Worm (Caenorhabditis elegans) whole organism, L3 larva: ENCODE measurements around the gene F14H12.17.

ENCODE experiments used
- R02D3.7 ChIP-seq: fragments of 150-350 bp; optimal IDR thresholded peaks from 2 replicates; lab custom pipeline; 2014; ENCODE audit warnings: missing biosample characterization, missing genetic modification characterization
- ZK546.5 ChIP-seq: sonication (generic microtip); optimal IDR thresholded peaks from 2 replicates; lab custom pipeline; 2017; ENCODE audit warnings: missing biosample characterization, missing genetic modification characterization
- aly-2 ChIP-seq: fragments of 150-350 bp; optimal IDR thresholded peaks from 2 replicates; lab custom pipeline; 2014; ENCODE audit warnings: missing biosample characterization, missing genetic modification characterization
- ama-1 ChIP-seq: fragments of 150-350 bp; optimal IDR thresholded peaks from 2 replicates; lab custom pipeline; 2018
- ceh-16 ChIP-seq: sonication (generic microtip); optimal IDR thresholded peaks from 2 replicates; lab custom pipeline; 2017; ENCODE audit warnings: missing biosample characterization, missing genetic modification characterization
- ceh-28 ChIP-seq: fragments of 150-350 bp; optimal IDR thresholded peaks from 2 replicates; lab custom pipeline; 2014; ENCODE audit warnings: missing biosample characterization, missing genetic modification reagents, missing genetic modification characterization
- ceh-82 ChIP-seq: fragments of 150-350 bp; optimal IDR thresholded peaks from 2 replicates; lab custom pipeline; 2014; ENCODE audit warnings: missing biosample characterization, missing genetic modification characterization
- ceh-9 ChIP-seq: sonication (generic microtip); optimal IDR thresholded peaks from 2 replicates; lab custom pipeline; 2018; ENCODE audit warnings: missing biosample characterization, missing genetic modification characterization
- daf-12 ChIP-seq: fragments of 150-350 bp; optimal IDR thresholded peaks from 2 replicates; lab custom pipeline; 2014; ENCODE audit warnings: missing biosample characterization, missing genetic modification reagents, missing genetic modification characterization
- egl-27 ChIP-seq: sonication (generic microtip); optimal IDR thresholded peaks from 4 replicates; lab custom pipeline; 2017; ENCODE audit warnings: missing biosample characterization, missing genetic modification reagents, missing genetic modification characterization
- egl-5 ChIP-seq: fragments of 150-350 bp; optimal IDR thresholded peaks from 2 replicates; lab custom pipeline; 2017; ENCODE audit warnings: missing biosample characterization, missing genetic modification reagents, missing genetic modification characterization, inconsistent platforms
- elt-1 ChIP-seq: fragments of 150-350 bp; optimal IDR thresholded peaks from 2 replicates; lab custom pipeline; 2014; ENCODE audit warnings: missing biosample characterization, missing genetic modification characterization
- elt-2 ChIP-seq: sonication (generic microtip); optimal IDR thresholded peaks from 2 replicates; lab custom pipeline; 2016; ENCODE audit warnings: missing genetic modification reagents, mild to moderate bottlenecking, missing genetic modification characterization, missing compliant biosample characterization
- elt-3 ChIP-seq, 3 experiments: fragments of 150-350 bp in 1 of 3; sonication (generic microtip) in 2 of 3; optimal IDR thresholded peaks; 2 replicates in 2 of 3; 4 replicates in 1 of 3; lab custom pipeline; 2014 to 2017; ENCODE audit warnings: missing biosample characterization in 3 of 3, missing genetic modification characterization in 3 of 3
- eor-1 ChIP-seq, 2 experiments: fragments of 150-350 bp; optimal IDR thresholded peaks; 2 replicates each; lab custom pipeline; 2014 to 2018; ENCODE audit warnings: missing biosample characterization in 2 of 2, missing genetic modification characterization in 2 of 2
- fkh-10 ChIP-seq: sonication (generic microtip); optimal IDR thresholded peaks from 2 replicates; lab custom pipeline; 2017; ENCODE audit warnings: missing biosample characterization, missing genetic modification reagents, missing genetic modification characterization
- fkh-2 ChIP-seq: fragments of 150-350 bp; optimal IDR thresholded peaks from 2 replicates; lab custom pipeline; 2014; ENCODE audit warnings: missing biosample characterization, missing genetic modification reagents, missing genetic modification characterization
- fos-1 ChIP-seq: fragments of 150-350 bp; optimal IDR thresholded peaks from 2 replicates; lab custom pipeline; 2014; ENCODE audit warnings: missing biosample characterization, missing genetic modification characterization
- hmg-11 ChIP-seq: sonication (generic microtip); optimal IDR thresholded peaks from 2 replicates; lab custom pipeline; 2016; ENCODE audit warnings: missing genetic modification characterization, missing compliant biosample characterization
- jun-1 ChIP-seq: fragments of 150-350 bp; optimal IDR thresholded peaks from 2 replicates; lab custom pipeline; 2014; ENCODE audit warnings: missing biosample characterization, missing genetic modification reagents, missing genetic modification characterization
- lin-15B ChIP-seq: fragments of 150-350 bp; optimal IDR thresholded peaks from 2 replicates; lab custom pipeline; 2014; ENCODE audit warnings: missing biosample characterization, missing genetic modification characterization
- lin-39 ChIP-seq: fragments of 150-350 bp; optimal IDR thresholded peaks from 2 replicates; lab custom pipeline; 2018; ENCODE audit warnings: missing biosample characterization, missing genetic modification reagents, missing genetic modification characterization
- mdl-1 ChIP-seq: fragments of 150-350 bp; optimal IDR thresholded peaks from 2 replicates; lab custom pipeline; 2014; ENCODE audit warnings: missing biosample characterization, missing genetic modification characterization
- mml-1 ChIP-seq: fragments of 150-350 bp; sonication (generic microtip); optimal IDR thresholded peaks from 3 replicates; lab custom pipeline; 2014; ENCODE audit warnings: missing biosample characterization, missing genetic modification characterization
- nfya-1 ChIP-seq: sonication (generic microtip); optimal IDR thresholded peaks from 2 replicates; lab custom pipeline; 2017; ENCODE audit warnings: missing genetic modification characterization, mild to moderate bottlenecking, missing compliant biosample characterization, antibody characterized with exemption, moderate library complexity; ENCODE audit not compliant: insufficient read depth
- nhr-11 ChIP-seq: fragments of 150-350 bp; optimal IDR thresholded peaks from 2 replicates; lab custom pipeline; 2014; ENCODE audit warnings: missing biosample characterization, missing genetic modification characterization
- nhr-12 ChIP-seq: fragments of 150-350 bp; optimal IDR thresholded peaks from 2 replicates; lab custom pipeline; 2014; ENCODE audit warnings: missing biosample characterization, missing genetic modification characterization
- nhr-23 ChIP-seq: fragments of 150-350 bp; optimal IDR thresholded peaks from 2 replicates; lab custom pipeline; 2014; ENCODE audit warnings: missing biosample characterization, missing genetic modification reagents, missing genetic modification characterization
- nhr-237 ChIP-seq: fragments of 150-350 bp; optimal IDR thresholded peaks from 2 replicates; lab custom pipeline; 2014; ENCODE audit warnings: missing biosample characterization, missing genetic modification characterization
- nhr-25 ChIP-seq: sonication (generic microtip); optimal IDR thresholded peaks from 2 replicates; lab custom pipeline; 2017; ENCODE audit warnings: missing biosample characterization, missing genetic modification characterization
- nhr-28 ChIP-seq: fragments of 150-350 bp; optimal IDR thresholded peaks from 2 replicates; lab custom pipeline; 2014; ENCODE audit warnings: missing biosample characterization, missing genetic modification characterization
- nhr-43 ChIP-seq: sonication (generic microtip); optimal IDR thresholded peaks from 2 replicates; lab custom pipeline; 2016; ENCODE audit warnings: mild to moderate bottlenecking, missing genetic modification characterization, missing compliant biosample characterization; ENCODE audit not compliant: poor library complexity, severe bottlenecking
- nhr-67 ChIP-seq: fragments of 150-350 bp; optimal IDR thresholded peaks from 2 replicates; lab custom pipeline; 2014; ENCODE audit warnings: missing biosample characterization, missing genetic modification characterization
- nhr-76 ChIP-seq: fragments of 150-350 bp; sonication (generic microtip); optimal IDR thresholded peaks from 5 replicates; lab custom pipeline; 2014; ENCODE audit warnings: missing biosample characterization, missing genetic modification characterization
- nhr-77 ChIP-seq: fragments of 150-350 bp; optimal IDR thresholded peaks from 2 replicates; lab custom pipeline; 2014; ENCODE audit warnings: missing biosample characterization, missing genetic modification characterization
- pha-4 ChIP-seq: fragments of 150-350 bp; optimal IDR thresholded peaks from 2 replicates; lab custom pipeline; 2014; ENCODE audit warnings: missing biosample characterization, missing genetic modification reagents, missing genetic modification characterization
- pqm-1 ChIP-seq: fragments of 150-350 bp; optimal IDR thresholded peaks from 2 replicates; lab custom pipeline; 2017; ENCODE audit warnings: missing biosample characterization, missing genetic modification characterization, inconsistent platforms
- sea-2 ChIP-seq: fragments of 150-350 bp; sonication (generic microtip); optimal IDR thresholded peaks from 4 replicates; lab custom pipeline; 2014; ENCODE audit warnings: missing biosample characterization, missing genetic modification reagents, missing genetic modification characterization
- skn-1 ChIP-seq: fragments of 150-350 bp; optimal IDR thresholded peaks from 2 replicates; lab custom pipeline; 2014; ENCODE audit warnings: missing biosample characterization, missing genetic modification characterization
- snpc-4 ChIP-seq: fragments of 150-350 bp; optimal IDR thresholded peaks from 2 replicates; lab custom pipeline; 2014; ENCODE audit warnings: missing biosample characterization, missing genetic modification characterization
- tbx-2 ChIP-seq: sonication (generic microtip); optimal IDR thresholded peaks from 2 replicates; lab custom pipeline; 2016; ENCODE audit warnings: mild to moderate bottlenecking, missing genetic modification characterization, missing compliant biosample characterization
- unc-39 ChIP-seq: sonication (generic microtip); optimal IDR thresholded peaks from 4 replicates; lab custom pipeline; 2017; ENCODE audit warnings: missing biosample characterization, missing genetic modification characterization
- unc-62 ChIP-seq: fragments of 150-350 bp; sonication (generic microtip); optimal IDR thresholded peaks from 4 replicates; lab custom pipeline; 2014; ENCODE audit warnings: missing biosample characterization, missing genetic modification reagents, missing genetic modification characterization
- zag-1 ChIP-seq: fragments of 150-350 bp; optimal IDR thresholded peaks from 2 replicates; lab custom pipeline; 2014; ENCODE audit warnings: missing biosample characterization, missing genetic modification characterization
- ztf-11 ChIP-seq: fragments of 150-350 bp; optimal IDR thresholded peaks from 2 replicates; lab custom pipeline; 2014; ENCODE audit warnings: missing biosample characterization, missing genetic modification characterization
- ztf-4 ChIP-seq: fragments of 150-350 bp; optimal IDR thresholded peaks from 2 replicates; lab custom pipeline; 2014; ENCODE audit warnings: missing biosample characterization, missing genetic modification characterization

The F14H12.17 gene

DNA sequence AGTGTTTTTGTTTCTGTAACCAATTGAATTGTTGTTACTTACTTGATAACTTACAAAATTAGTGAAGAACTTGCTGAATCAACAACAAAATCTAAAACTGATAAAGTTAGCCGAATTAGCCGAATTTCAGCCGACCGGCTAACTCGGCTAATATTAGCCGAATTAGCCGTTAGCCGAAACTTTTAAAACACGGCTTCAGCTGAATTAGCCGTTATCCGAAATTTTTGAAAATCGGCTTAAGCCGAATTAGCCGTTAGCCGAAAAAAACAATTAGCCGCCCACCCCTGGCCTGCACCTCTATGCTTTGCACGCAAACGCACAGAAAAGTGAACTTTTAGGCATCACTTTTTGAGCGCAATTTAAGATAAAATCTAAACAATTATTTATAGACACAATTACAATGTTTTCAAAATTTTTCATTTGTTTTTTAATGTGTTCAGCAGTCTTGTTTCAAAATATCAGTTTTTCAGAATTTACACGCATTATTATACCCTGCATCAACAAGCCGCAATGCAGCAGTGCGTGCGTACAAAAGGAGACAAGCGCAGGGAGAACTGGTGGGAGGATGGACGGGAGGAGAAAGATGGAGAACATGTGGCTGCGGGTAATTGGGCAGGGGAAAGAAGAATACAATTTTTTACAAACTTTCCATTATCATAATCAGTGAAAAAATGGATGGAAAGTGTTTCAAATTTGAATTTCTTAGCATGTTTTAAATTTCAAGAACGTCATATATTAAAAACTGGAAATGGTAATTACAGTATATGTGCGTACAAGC is 32.2 kb upstream of the F14H12.17 start (continued):
- TF ChIP-seq aly-2, result no peak
- no peak for TF ChIP-seq ceh-9
- no peak for TF ChIP-seq fkh-10 (GFP tag; lab: Kevin White, UChicago)
- no peak for TF ChIP-seq nhr-237 (tag; lab: Kevin White, UChicago)
- no peak for TF ChIP-seq ZK546.5
- TF ChIP-seq nfya-1 (tag; lab: Kevin White, UChicago), result peak; percentile 71
- TF ChIP-seq nhr-43 (tag; lab: Kevin White, UChicago), result peak; percentile 86
- no peak for TF ChIP-seq ztf-4
- TF ChIP-seq egl-27, result no peak
- TF ChIP-seq, all 47 proteins: peak for 20

DNA sequence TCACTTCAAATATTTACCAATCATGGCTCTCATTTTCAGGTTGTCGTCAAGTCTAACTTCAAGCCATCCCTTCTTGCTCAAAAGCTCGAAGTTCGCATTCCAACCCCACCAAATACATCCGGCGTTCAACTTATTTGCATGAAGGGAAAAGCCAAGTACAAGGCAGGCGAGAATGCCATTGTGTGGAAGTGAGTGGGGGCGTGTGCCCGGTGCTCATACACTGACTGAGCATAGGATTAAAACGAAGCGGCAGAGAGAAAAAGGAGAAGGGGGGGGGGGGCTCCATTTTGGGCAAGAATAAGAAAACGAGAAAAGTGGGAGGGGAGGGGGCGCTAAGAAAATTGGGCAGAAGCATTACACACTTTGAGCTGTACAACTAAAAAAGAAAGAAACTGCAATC is 28.6 kb upstream of the F14H12.17 start:
- TF ChIP-seq sea-2 (GFP tag; lab: Kevin White, UChicago), result no peak
- no peak for TF ChIP-seq snpc-4 (tag; lab: Kevin White, UChicago)
- no peak for TF ChIP-seq zag-1 (tag; lab: Kevin White, UChicago)
- peak; percentile 27 for TF ChIP-seq nfya-1 (tag; lab: Kevin White, UChicago)

DNA sequence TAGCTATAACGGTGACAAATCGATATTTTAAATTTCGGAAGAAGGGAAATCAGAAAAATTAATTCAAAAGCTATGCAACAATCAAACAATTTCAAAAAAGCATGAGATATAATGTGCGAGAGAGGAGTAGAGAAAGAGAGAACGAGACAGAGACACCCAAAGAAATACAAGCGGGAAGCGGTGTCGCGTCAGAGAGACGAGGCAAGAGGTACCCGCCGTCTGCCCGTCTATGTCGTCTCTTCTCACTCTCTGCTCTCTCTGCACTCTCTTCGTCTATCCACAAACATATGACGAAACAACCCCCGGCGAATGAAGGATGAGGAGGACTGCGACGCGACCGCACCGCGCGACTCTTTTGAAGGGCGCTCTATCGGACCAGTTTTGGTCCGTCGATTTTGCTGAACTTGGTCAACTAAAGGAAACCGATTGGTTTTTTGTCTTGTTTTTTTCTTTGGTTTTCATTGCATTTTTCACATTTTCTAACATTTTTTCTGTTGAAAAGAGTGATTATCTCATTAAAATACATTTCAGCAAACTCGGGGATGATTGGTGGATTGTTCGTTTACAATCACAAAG is 25.8 kb upstream of the F14H12.17 start, which contains the start of gene dpy-23:
TSS of gene dpy-23 (plus strand) at position 526 of the 576 bp plus-strand sequence.
- TF ChIP-seq elt-1 (peak; percentile 76), pha-4 (tag; lab: Kevin White, UChicago) (peak; percentile 97), ceh-28 (tag; lab: Kevin White, UChicago) (peak; percentile 86), skn-1 (tag; lab: Kevin White, UChicago) (peak; percentile 92), ceh-9 (no peak), egl-5 (tag; lab: Kevin White, UChicago) (no peak), zag-1 (tag; lab: Kevin White, UChicago) (peak; percentile 72), fos-1 (tag; lab: Kevin White, UChicago) (peak; percentile 73), eor-1 (tag; optimal IDR thresholded peaks at IDR 0.05; lab: Kevin White, UChicago) (no peak), daf-12 (tag; lab: Kevin White, UChicago) (no peak), ceh-16 (no peak), nfya-1 (tag; lab: Kevin White, UChicago) (peak; percentile 98), nhr-237 (tag; lab: Kevin White, UChicago) (no peak), aly-2 (no peak), lin-15B (peak; percentile 77), nhr-28 (tag; lab: Kevin White, UChicago) (no peak), pqm-1 (tag; lab: Kevin White, UChicago) (peak; percentile 50), sea-2 (GFP tag; lab: Kevin White, UChicago) (no peak), nhr-43 (tag; lab: Kevin White, UChicago) (peak; percentile 93), nhr-77 (tag; lab: Kevin White, UChicago) (peak; percentile 55), nhr-76 (tag; lab: Kevin White, UChicago) (peak; percentile 61), nhr-11 (tag; lab: Kevin White, UChicago) (peak; percentile 89), lin-39 (tag; lab: Kevin White, UChicago) (peak; percentile 98), fkh-2 (tag; lab: Kevin White, UChicago) (no peak), nhr-67 (tag; lab: Kevin White, UChicago) (peak; percentile 37), nhr-23 (tag; lab: Kevin White, UChicago) (peak; percentile 90), unc-39 (tag; lab: Kevin White, UChicago) (no peak), jun-1 (tag; lab: Kevin White, UChicago) (peak; percentile 96), mdl-1 (tag; lab: Kevin White, UChicago) (peak; percentile 79), unc-62 (GFP tag; lab: Kevin White, UChicago) (peak; percentile 85), ceh-82 (tag; lab: Kevin White, UChicago) (peak; percentile 69), ztf-4 (peak; percentile 61), elt-3 (tag; optimal IDR thresholded peaks at IDR 0.05; lab: Kevin White, UChicago) (peak in 1 of 3 experiments; percentile 71), fkh-10 (GFP tag; lab: Kevin White, UChicago) (peak; percentile 89), R02D3.7 (tag; lab: Kevin White, UChicago) (peak; percentile 72), nhr-25 (peak; percentile 98), egl-27 (peak; percentile 59), mml-1 (no peak), nhr-12 (no peak), hmg-11 (tag; lab: Kevin White, UChicago) (peak; percentile 98), elt-2 (tag; lab: Kevin White, UChicago) (peak; percentile 81), ZK546.5 (no peak), snpc-4 (tag; lab: Kevin White, UChicago) (peak; percentile 66), ama-1 (peak; percentile 22), ztf-11 (tag; lab: Kevin White, UChicago) (no peak), tbx-2 (peak; percentile 85)
